Worm (Caenorhabditis elegans): ENCODE results near the gene txdc-12.1.
A peak's percentile ranks its signal among the peaks of the same experiment; 100 is the strongest.

The txdc-12.1 gene

ce11 chrII:12211652-12212245 is 28.4 kb upstream of the txdc-12.1 start:
- TF ChIP-seq ets-4 (GFP tag; optimal IDR thresholded peaks at IDR 0.05) (no peak), repo-1 (tag; optimal IDR thresholded peaks at IDR 0.05) (peak; percentile 12), nhr-120 (GFP tag; IDR thresholded peaks at IDR 0.05) (no peak), fkh-3 (tag; optimal IDR thresholded peaks at IDR 0.05) (no peak), dox-1 (GFP tag; IDR thresholded peaks at IDR 0.05) (peak; percentile 37; the same call in 1 of the 2 replicates), ekl-4 (GFP tag; IDR thresholded peaks at IDR 0.05) (peak; percentile 34; the same call in 1 of the 2 replicates), lin-26 (GFP tag; IDR thresholded peaks at IDR 0.05) (0 out of 2 replicates have a peak, but pooled peaks have one; percentile 31), ztf-22 (GFP tag; optimal IDR thresholded peaks at IDR 0.05) (no peak), B0336.3 (GFP tag; IDR thresholded peaks at IDR 0.05) (0 out of 2 replicates have a peak, but pooled peaks have one; percentile 35), chd-7 (tag; optimal IDR thresholded peaks at IDR 0.05) (peak; percentile 32), ceh-79 (tag; optimal IDR thresholded peaks at IDR 0.05) (no peak), egrh-3 (GFP tag; IDR thresholded peaks at IDR 0.05) (peak; percentile 79; the same call in 1 of the 2 replicates), zfh-2 (GFP tag; conservative IDR thresholded peaks at IDR 0.05) (peak; percentile 92), madf-10 (tag; optimal IDR thresholded peaks at IDR 0.05) (no peak)

ce11 chrII:12214562-12214961 is 25.6 kb upstream of the txdc-12.1 start:
- TF ChIP-seq madf-10 (tag; optimal IDR thresholded peaks at IDR 0.05) (no peak), zfh-2 (GFP tag; conservative IDR thresholded peaks at IDR 0.05) (peak; percentile 83), mes-4 (tag; optimal IDR thresholded peaks at IDR 0.05) (no peak), egrh-3 (GFP tag; IDR thresholded peaks at IDR 0.05) (peak; percentile 40; the same call in 1 of the 2 replicates), tbp1 (GFP tag; optimal IDR thresholded peaks at IDR 0.05) (no peak), egl-44 (GFP tag; IDR thresholded peaks at IDR 0.05) (0 out of 2 replicates have a peak, but pooled peaks have one; percentile 18)

ce11 chrII:12222524-12222923 is 17.7 kb upstream of the txdc-12.1 start:
- TF ChIP-seq nhr-120 (GFP tag; IDR thresholded peaks at IDR 0.05) (no peak), ztf-6 (GFP tag; IDR thresholded peaks at IDR 0.05) (no peak), ztf-25 (GFP tag; IDR thresholded peaks at IDR 0.05) (no peak), B0336.3 (GFP tag; IDR thresholded peaks at IDR 0.05) (peak; percentile 31; the same call in 1 of the 2 replicates), ekl-4 (GFP tag; IDR thresholded peaks at IDR 0.05) (peak; percentile 79), atf-7 (tag; optimal IDR thresholded peaks at IDR 0.05) (no peak), hmg-1.2 (GFP tag; IDR thresholded peaks at IDR 0.05) (peak; percentile 78; the same call in 1 of the 2 replicates), mxl-1 (tag; optimal IDR thresholded peaks at IDR 0.05) (no peak), T07F8.4 (tag; optimal IDR thresholded peaks at IDR 0.05) (no peak), xnd-1 (tag; optimal IDR thresholded peaks at IDR 0.05) (no peak), F33H1.4 (GFP tag; IDR thresholded peaks at IDR 0.05) (peak; percentile 10; the same call in 1 of the 2 replicates), nhr-179 (tag; optimal IDR thresholded peaks at IDR 0.05) (no peak), zfh-2 (GFP tag; conservative IDR thresholded peaks at IDR 0.05) (peak; percentile 98), tbp1 (GFP tag; optimal IDR thresholded peaks at IDR 0.05) (peak; percentile 34), ztf-28 (GFP tag; IDR thresholded peaks at IDR 0.05) (no peak), nhr-90 (tag; optimal IDR thresholded peaks at IDR 0.05) (peak; percentile 30), egrh-3 (GFP tag; IDR thresholded peaks at IDR 0.05) (peak; percentile 73), madf-10 (tag; optimal IDR thresholded peaks at IDR 0.05) (peak; percentile 78), let-526 (GFP tag; IDR thresholded peaks at IDR 0.05) (no peak), chd-7 (tag; optimal IDR thresholded peaks at IDR 0.05) (peak; percentile 54), die-1 (tag; optimal IDR thresholded peaks at IDR 0.05) (peak; percentile 36), K12H6.12 (tag; optimal IDR thresholded peaks at IDR 0.05) (peak; percentile 65), hmg-20 (GFP tag; IDR thresholded peaks at IDR 0.05) (peak; percentile 19; the same call in 1 of the 2 replicates), cebp-1 (GFP tag; IDR thresholded peaks at IDR 0.05) (no peak), cebp-1 (tag; optimal IDR thresholded peaks at IDR 0.05) (peak; percentile 76), ztf-18 (tag; optimal IDR thresholded peaks at IDR 0.05) (peak; percentile 33), K11D2.4 (GFP tag; IDR thresholded peaks at IDR 0.05) (peak; percentile 67; the same call in 1 of the 2 replicates), mel-28 (tag; optimal IDR thresholded peaks at IDR 0.05; ENCODE audit: borderline replicate concordance) (no peak), lin-35 (GFP tag; optimal IDR thresholded peaks at IDR 0.05) (peak in 1 of 3 experiments; percentile 68), rcor-1 (GFP tag; IDR thresholded peaks at IDR 0.05) (peak; percentile 83), F57C9.4 (tag; optimal IDR thresholded peaks at IDR 0.05) (no peak), F52B5.7 (tag; optimal IDR thresholded peaks at IDR 0.05) (peak; percentile 30), egl-18 (GFP tag; IDR thresholded peaks at IDR 0.05) (no peak), dox-1 (GFP tag; IDR thresholded peaks at IDR 0.05) (peak; percentile 75), lag-1 (GFP tag; IDR thresholded peaks at IDR 0.05) (no peak), ztf-26 (tag; optimal IDR thresholded peaks at IDR 0.05) (peak; percentile 53)
